Fruit fly (Drosophila melanogaster): ENCODE results near the gene daed.
A peak's percentile ranks its signal among the peaks of the same experiment; 100 is the strongest.

- TF ChIP-seq CG6792 (GFP tag; optimal IDR thresholded peaks at IDR 0.05) (no peak), CG15336 (GFP tag; IDR thresholded peaks at IDR 0.05) (no peak), Hr38 (GFP tag; optimal IDR thresholded peaks at IDR 0.05) (no peak), Eip75B (GFP tag; optimal IDR thresholded peaks at IDR 0.05) (peak; percentile 51), Gug (GFP tag; IDR thresholded peaks at IDR 0.05) (no peak), Ets96B (tag; optimal IDR thresholded peaks at IDR 0.05) (peak; percentile 5), Blimp-1 (GFP tag; optimal IDR thresholded peaks at IDR 0.05) (no peak), ss (GFP tag; optimal IDR thresholded peaks at IDR 0.05) (peak in 1 of 2 experiments; percentile 31), Sox102F (GFP tag; optimal IDR thresholded peaks at IDR 0.05) (peak; percentile 9)
Observed at dm6 chr2L:2200136-2201036, 15.7 kb downstream of the daed start.
